Fruit fly (Drosophila melanogaster): Measurements from ENCODE around the gene Spindly.
A peak's percentile ranks its signal among the peaks of the same experiment; 100 is the strongest.

Spindly gene

dm6 chr2L:3573172-3573755, 43.1 kb upstream of the Spindly start (continued):
- TF ChIP-seq Usf (GFP tag; optimal IDR thresholded peaks at IDR 0.05) (no peak), cas (GFP tag; IDR thresholded peaks at IDR 0.05) (no peak), slbo (GFP tag; IDR thresholded peaks at IDR 0.05) (peak; percentile 45), CG17359 (tag; optimal IDR thresholded peaks at IDR 0.05) (peak; percentile 45), sens-2 (GFP tag; IDR thresholded peaks at IDR 0.05) (no peak), CG4360 (GFP tag; IDR thresholded peaks at IDR 0.05) (no peak), CG7556 (GFP tag; optimal IDR thresholded peaks at IDR 0.05) (peak; percentile 27), Pdp1 (GFP tag; optimal IDR thresholded peaks at IDR 0.05) (peak; percentile 34 to 57), shn (GFP tag; optimal IDR thresholded peaks at IDR 0.05) (peak; percentile 66), CG1647 (GFP tag; optimal IDR thresholded peaks at IDR 0.05) (no peak), CG6689 (GFP tag; IDR thresholded peaks at IDR 0.05) (peak; percentile 69), CG13424 (tag; optimal IDR thresholded peaks at IDR 0.05) (peak; percentile 84), Dip3 (GFP tag; optimal IDR thresholded peaks at IDR 0.05) (no peak), Xbp1 (GFP tag; optimal IDR thresholded peaks at IDR 0.05) (peak; percentile 69), sens (GFP tag) (peak; percentile 79), Myb (GFP tag; optimal IDR thresholded peaks at IDR 0.05) (peak; percentile 30), CG34422 (GFP tag; IDR thresholded peaks at IDR 0.05) (peak; percentile 55; the same call in 2 of the 3 replicates), CG10979 (tag; optimal IDR thresholded peaks at IDR 0.05) (peak; percentile 76), CG9215 (GFP tag; IDR thresholded peaks at IDR 0.05) (peak; percentile 21; the same call in 1 of the 2 replicates), Sox102F (GFP tag; optimal IDR thresholded peaks at IDR 0.05) (peak; percentile 77), CG11398 (GFP tag; optimal IDR thresholded peaks at IDR 0.05) (no peak), CG15011 (GFP tag; optimal IDR thresholded peaks at IDR 0.05) (peak; percentile 39), CoRest (tag; optimal IDR thresholded peaks at IDR 0.05) (peak; percentile 82), CG13287 (GFP tag; IDR thresholded peaks at IDR 0.05; ENCODE audit: partially characterized antibody) (no peak), sc (optimal IDR thresholded peaks at IDR 0.05) (no peak), sc (GFP tag; optimal IDR thresholded peaks at IDR 0.05) (peak; percentile 72), org-1 (GFP tag; optimal IDR thresholded peaks at IDR 0.05) (peak; percentile 52), yki (optimal IDR thresholded peaks at IDR 0.05) (no peak), pros (GFP tag; optimal IDR thresholded peaks at IDR 0.05) (no peak), h (optimal IDR thresholded peaks at IDR 0.05) (no peak), CG33213 (GFP tag; optimal IDR thresholded peaks at IDR 0.05) (no peak), CG1602 (GFP tag; optimal IDR thresholded peaks at IDR 0.05) (peak; percentile 53), Vsx1 (GFP tag; optimal IDR thresholded peaks at IDR 0.05) (peak; percentile 93), CG6813 (GFP tag; optimal IDR thresholded peaks at IDR 0.05) (no peak), CG10321 (GFP tag; IDR thresholded peaks at IDR 0.05) (no peak), CG31388 (GFP tag; optimal IDR thresholded peaks at IDR 0.05) (no peak), Stat92E (GFP tag; optimal IDR thresholded peaks at IDR 0.05) (no peak), Hr51 (GFP tag; optimal IDR thresholded peaks at IDR 0.05) (peak in 1 of 2 experiments; percentile 73), lilli (GFP tag; optimal IDR thresholded peaks at IDR 0.05) (peak; percentile 46), Ets97D (GFP tag; optimal IDR thresholded peaks at IDR 0.05) (no peak), fu2 (GFP tag; optimal IDR thresholded peaks at IDR 0.05) (peak; percentile 23), HLH54F (GFP tag; optimal IDR thresholded peaks at IDR 0.05) (peak; percentile 17), dysf (GFP tag; IDR thresholded peaks at IDR 0.05) (peak; percentile 79), CG1024 (GFP tag; IDR thresholded peaks at IDR 0.05) (no peak), Rfx (GFP tag; IDR thresholded peaks at IDR 0.05) (peak; percentile 58; the same call in 1 of the 2 replicates), luna (GFP tag; optimal IDR thresholded peaks at IDR 0.05) (no peak), Nf-YC (tag; optimal IDR thresholded peaks at IDR 0.05) (peak; percentile 25), dati (GFP tag; IDR thresholded peaks at IDR 0.05) (peak; percentile 52; the same call in 1 of the 2 replicates), dm (GFP tag; optimal IDR thresholded peaks at IDR 0.05) (no peak), CG30403 (GFP tag; optimal IDR thresholded peaks at IDR 0.05) (peak; percentile 62), Dip2 (GFP tag; IDR thresholded peaks at IDR 0.05) (no peak), grau (tag; optimal IDR thresholded peaks at IDR 0.05) (peak; percentile 77)

Data from whole organism, embryonic.